Fruit fly (Drosophila melanogaster) whole organism, embryonic: ENCODE measurements around the gene mRpL14.

Experiments
- Aef1 ChIP-seq: fragments of 200-800 bp; sonication (Bioruptor generic); IDR thresholded peaks from 3 replicates; pipeline ENCODE4 v1.3.6; 2022; ENCODE audit warnings: missing biosample characterization, missing genetic modification characterization
- Atf-2 ChIP-seq: fragments of 200-800 bp; sonication (Bioruptor generic); optimal IDR thresholded peaks from 2 replicates; lab custom pipeline; 2016; ENCODE audit warnings: missing biosample characterization, missing genetic modification characterization
- CG10654 ChIP-seq: fragments of 200-800 bp; sonication (Bioruptor generic); optimal IDR thresholded peaks from 2 replicates; lab custom pipeline; 2016; ENCODE audit warnings: missing biosample characterization, missing genetic modification characterization
- CG12071 ChIP-seq: fragments of 200-800 bp; sonication (Bioruptor generic); optimal IDR thresholded peaks from 3 replicates; lab custom pipeline; 2018; ENCODE audit warnings: missing biosample characterization, mild to moderate bottlenecking, missing genetic modification characterization
- CG12299 ChIP-seq: fragments of 200-800 bp; sonication (Bioruptor generic); optimal IDR thresholded peaks from 2 replicates; lab custom pipeline; 2018; ENCODE audit warnings: missing biosample characterization, mild to moderate bottlenecking, missing genetic modification characterization
- CG13287 ChIP-seq: fragments of 200-800 bp; sonication (Bioruptor generic); IDR thresholded peaks from 2 replicates; pipeline ENCODE4 v1.3.6; 2022; ENCODE audit warnings: missing biosample characterization, missing genetic modification characterization; ENCODE audit not compliant: partially characterized antibody
- CG14860 ChIP-seq: fragments of 200-800 bp; sonication (Bioruptor generic); IDR thresholded peaks from 3 replicates; pipeline ENCODE4 v1.3.6; 2022; ENCODE audit warnings: missing biosample characterization, missing genetic modification characterization; ENCODE audit not compliant: partially characterized antibody
- CG14965 ChIP-seq: fragments of 200-800 bp; sonication (Bioruptor generic); optimal IDR thresholded peaks from 2 replicates; lab custom pipeline; 2016; ENCODE audit warnings: missing biosample characterization, missing genetic modification characterization, borderline replicate concordance
- CG15479 ChIP-seq: fragments of 200-800 bp; sonication (Bioruptor generic); optimal IDR thresholded peaks from 3 replicates; lab custom pipeline; 2019; ENCODE audit warnings: missing biosample characterization, mild to moderate bottlenecking, missing genetic modification characterization, moderate library complexity
- CG15601 ChIP-seq: fragments of 200-800 bp; sonication (Bioruptor generic); optimal IDR thresholded peaks from 3 replicates; lab custom pipeline; 2019; ENCODE audit warnings: missing biosample characterization, mild to moderate bottlenecking, missing genetic modification characterization, moderate library complexity
- CG17359 ChIP-seq: fragments of 200-800 bp; sonication (Bioruptor generic); optimal IDR thresholded peaks from 3 replicates; lab custom pipeline; 2018; ENCODE audit warnings: missing biosample characterization, mild to moderate bottlenecking, missing genetic modification characterization, moderate library complexity
- CG17912 ChIP-seq: fragments of 200-800 bp; sonication (Bioruptor generic); optimal IDR thresholded peaks from 2 replicates; lab custom pipeline; 2018; ENCODE audit warnings: missing biosample characterization, mild to moderate bottlenecking, missing genetic modification characterization
- CG3163 ChIP-seq: fragments of 200-800 bp; sonication (Bioruptor generic); optimal IDR thresholded peaks from 3 replicates; lab custom pipeline; 2016; ENCODE audit warnings: missing biosample characterization, missing genetic modification characterization
- CG34422 ChIP-seq: fragments of 200-800 bp; sonication (Bioruptor generic); IDR thresholded peaks from 3 replicates; pipeline ENCODE4 v1.3.6; 2022; ENCODE audit warnings: missing biosample characterization, missing genetic modification characterization
- CG3726 ChIP-seq: fragments of 200-800 bp; sonication (Bioruptor generic); IDR thresholded peaks from 3 replicates; pipeline ENCODE4, ENCODE4 v1.3.6; 2022; ENCODE audit warnings: missing biosample characterization, missing genetic modification characterization
- CG42726 ChIP-seq: fragments of 200-800 bp; sonication (Bioruptor generic); IDR thresholded peaks from 2 replicates; pipeline ENCODE4 v1.3.6; 2022; ENCODE audit warnings: missing biosample characterization, missing genetic modification characterization; ENCODE audit not compliant: partially characterized antibody
- CG6272 ChIP-seq: fragments of 200-800 bp; sonication (Bioruptor generic); IDR thresholded peaks from 2 replicates; pipeline ENCODE4 v1.3.6; 2022; ENCODE audit warnings: missing biosample characterization, missing genetic modification characterization
- CG6854 ChIP-seq: fragments of 200-800 bp; sonication (Bioruptor generic); optimal IDR thresholded peaks from 3 replicates; lab custom pipeline; 2017; ENCODE audit warnings: missing biosample characterization, mild to moderate bottlenecking, missing genetic modification characterization
- CG7271 ChIP-seq: fragments of 200-800 bp; sonication (Bioruptor generic); optimal IDR thresholded peaks from 2 replicates; lab custom pipeline; 2018; ENCODE audit warnings: missing biosample characterization, mild to moderate bottlenecking, missing genetic modification characterization, moderate library complexity
- CG7839 ChIP-seq: fragments of 200-800 bp; sonication (Bioruptor generic); optimal IDR thresholded peaks from 3 replicates; lab custom pipeline; 2018; ENCODE audit warnings: missing biosample characterization, mild to moderate bottlenecking, missing genetic modification characterization, moderate library complexity
- CTCF ChIP-seq: fragments of 200-800 bp; sonication (Bioruptor generic); optimal IDR thresholded peaks from 2 replicates; lab custom pipeline; 2017; ENCODE audit warnings: missing biosample characterization, mild to moderate bottlenecking, missing genetic modification characterization, moderate library complexity
- Eip74EF ChIP-seq, 2 experiments: fragments of 200-800 bp in 1 of 2; fragments of >200 bp in 1 of 2; sonication (Bioruptor generic) in 1 of 2; optimal IDR thresholded peaks; 2 replicates each; lab custom pipeline; 2017 to 2019; ENCODE audit warnings: missing biosample characterization in 2 of 2, missing genetic modification characterization in 2 of 2, mild to moderate bottlenecking in 1 of 2, moderate library complexity in 1 of 2
- Max ChIP-seq: fragments of 200-800 bp; sonication (Bioruptor generic); optimal IDR thresholded peaks from 2 replicates; lab custom pipeline; 2016; ENCODE audit warnings: missing biosample characterization, mild to moderate bottlenecking, missing genetic modification characterization
- Pdp1 ChIP-seq, 2 experiments: fragments of 200-800 bp; sonication (Bioruptor generic); optimal IDR thresholded peaks; 3 replicates each; lab custom pipeline; 2016; ENCODE audit warnings: missing biosample characterization in 2 of 2, missing genetic modification characterization in 2 of 2, mild to moderate bottlenecking in 1 of 2, moderate library complexity in 1 of 2
- Vsx1 ChIP-seq: fragments of 200-800 bp; sonication (Bioruptor generic); optimal IDR thresholded peaks from 2 replicates; lab custom pipeline; 2017; ENCODE audit warnings: missing biosample characterization, mild to moderate bottlenecking, missing genetic modification characterization, missing genetic modification reagents
- cg ChIP-seq: fragments of 200-800 bp; sonication (Bioruptor generic); optimal IDR thresholded peaks from 3 replicates; lab custom pipeline; 2019; ENCODE audit warnings: missing biosample characterization, mild to moderate bottlenecking, missing genetic modification characterization, moderate library complexity
- croc ChIP-seq: fragments of 200-800 bp; sonication (Bioruptor generic); conservative IDR thresholded peaks from 3 replicates; pipeline ENCODE4 v1.3.6; 2022; ENCODE audit warnings: missing biosample characterization, missing genetic modification characterization
- da ChIP-seq: fragments of 200-800 bp; sonication (Bioruptor generic); optimal IDR thresholded peaks from 2 replicates; lab custom pipeline; 2016; ENCODE audit warnings: missing biosample characterization, missing genetic modification characterization
- dan ChIP-seq: fragments of 200-800 bp; sonication (Bioruptor generic); IDR thresholded peaks from 2 replicates; pipeline ENCODE4 v1.3.6; 2022; ENCODE audit warnings: missing biosample characterization, missing genetic modification characterization
- dmrt11E ChIP-seq: fragments of 200-800 bp; sonication (Bioruptor generic); optimal IDR thresholded peaks from 3 replicates; lab custom pipeline; 2018; ENCODE audit warnings: missing biosample characterization, mild to moderate bottlenecking, missing genetic modification characterization, moderate library complexity
- dmrt99B ChIP-seq: fragments of 200-800 bp; sonication (Bioruptor generic); optimal IDR thresholded peaks from 2 replicates; lab custom pipeline; 2018; ENCODE audit warnings: missing biosample characterization, mild to moderate bottlenecking, missing genetic modification characterization, moderate library complexity
- fu2 ChIP-seq: fragments of 200-800 bp; sonication (Bioruptor generic); optimal IDR thresholded peaks from 2 replicates; lab custom pipeline; 2016; ENCODE audit warnings: missing biosample characterization, missing genetic modification characterization
- gce ChIP-seq: fragments of 200-800 bp; sonication (Bioruptor generic); IDR thresholded peaks from 3 replicates; pipeline ENCODE4 v1.3.6; 2022; ENCODE audit warnings: missing biosample characterization, missing genetic modification characterization
- gsb-n ChIP-seq: fragments of 200-800 bp; sonication (Bioruptor generic); optimal IDR thresholded peaks from 3 replicates; lab custom pipeline; 2018; ENCODE audit warnings: missing biosample characterization, mild to moderate bottlenecking, missing genetic modification characterization
- insv ChIP-seq, 2 experiments: fragments of 200-800 bp; sonication (Bioruptor generic); optimal IDR thresholded peaks; 3 replicates each; lab custom pipeline; 2016 to 2018; ENCODE audit warnings: missing biosample characterization in 2 of 2, missing genetic modification characterization in 2 of 2
- kay ChIP-seq: fragments of 200-800 bp; sonication (Bioruptor generic); optimal IDR thresholded peaks from 2 replicates; lab custom pipeline; 2016; ENCODE audit warnings: missing biosample characterization, missing genetic modification characterization
- lab ChIP-seq: fragments of 200-800 bp; sonication (Bioruptor generic); optimal IDR thresholded peaks from 3 replicates; lab custom pipeline; 2017; ENCODE audit warnings: missing biosample characterization, missing genetic modification characterization, mild to moderate bottlenecking, moderate library complexity, missing genetic modification reagents
- nom ChIP-seq: fragments of 200-800 bp; sonication (Bioruptor generic); optimal IDR thresholded peaks from 2 replicates; lab custom pipeline; 2017; ENCODE audit warnings: missing biosample characterization, missing genetic modification characterization, mild to moderate bottlenecking, moderate library complexity, missing genetic modification reagents
- oc ChIP-seq: fragments of 200-800 bp; sonication (Bioruptor generic); optimal IDR thresholded peaks from 2 replicates; lab custom pipeline; 2018; ENCODE audit warnings: missing biosample characterization, mild to moderate bottlenecking, missing genetic modification characterization, moderate library complexity
- pnt ChIP-seq: fragments of 200-800 bp; sonication (Bioruptor generic); optimal IDR thresholded peaks from 3 replicates; lab custom pipeline; 2016; ENCODE audit warnings: missing biosample characterization, missing genetic modification characterization
- run ChIP-seq: fragments of 200-800 bp; sonication (Bioruptor generic); optimal IDR thresholded peaks from 3 replicates; lab custom pipeline; 2018; ENCODE audit warnings: missing biosample characterization, mild to moderate bottlenecking, missing genetic modification characterization
- slou ChIP-seq: fragments of 200-800 bp; sonication (Bioruptor generic); optimal IDR thresholded peaks from 3 replicates; lab custom pipeline; 2016; ENCODE audit warnings: missing biosample characterization, missing genetic modification characterization
- so ChIP-seq: fragments of 200-800 bp; sonication (Bioruptor generic); IDR thresholded peaks from 3 replicates; pipeline ENCODE4 v1.3.6; 2022; ENCODE audit warnings: missing biosample characterization, missing genetic modification characterization
- tio ChIP-seq: fragments of 200-800 bp; sonication (Bioruptor generic); optimal IDR thresholded peaks from 2 replicates; lab custom pipeline; 2017; ENCODE audit warnings: missing biosample characterization, missing genetic modification characterization, inconsistent platforms
- trh ChIP-seq: fragments of 200-800 bp; sonication (Bioruptor generic); optimal IDR thresholded peaks from 2 replicates; lab custom pipeline; 2016; ENCODE audit warnings: missing biosample characterization, missing genetic modification characterization
- wor ChIP-seq: fragments of 200-800 bp; sonication (Bioruptor generic); IDR thresholded peaks from 2 replicates; pipeline ENCODE4 v1.3.6; 2022; ENCODE audit warnings: missing biosample characterization, missing genetic modification characterization
- zen ChIP-seq: fragments of 200-800 bp; sonication (Bioruptor generic); optimal IDR thresholded peaks from 3 replicates; lab custom pipeline; 2018; ENCODE audit warnings: missing biosample characterization, mild to moderate bottlenecking, missing genetic modification characterization, moderate library complexity
- zen2 ChIP-seq: fragments of 200-800 bp; sonication (Bioruptor generic); IDR thresholded peaks from 3 replicates; pipeline ENCODE4 v1.3.6; 2022; ENCODE audit warnings: missing biosample characterization, missing genetic modification characterization; ENCODE audit not compliant: partially characterized antibody

The mRpL14 gene

DNA sequence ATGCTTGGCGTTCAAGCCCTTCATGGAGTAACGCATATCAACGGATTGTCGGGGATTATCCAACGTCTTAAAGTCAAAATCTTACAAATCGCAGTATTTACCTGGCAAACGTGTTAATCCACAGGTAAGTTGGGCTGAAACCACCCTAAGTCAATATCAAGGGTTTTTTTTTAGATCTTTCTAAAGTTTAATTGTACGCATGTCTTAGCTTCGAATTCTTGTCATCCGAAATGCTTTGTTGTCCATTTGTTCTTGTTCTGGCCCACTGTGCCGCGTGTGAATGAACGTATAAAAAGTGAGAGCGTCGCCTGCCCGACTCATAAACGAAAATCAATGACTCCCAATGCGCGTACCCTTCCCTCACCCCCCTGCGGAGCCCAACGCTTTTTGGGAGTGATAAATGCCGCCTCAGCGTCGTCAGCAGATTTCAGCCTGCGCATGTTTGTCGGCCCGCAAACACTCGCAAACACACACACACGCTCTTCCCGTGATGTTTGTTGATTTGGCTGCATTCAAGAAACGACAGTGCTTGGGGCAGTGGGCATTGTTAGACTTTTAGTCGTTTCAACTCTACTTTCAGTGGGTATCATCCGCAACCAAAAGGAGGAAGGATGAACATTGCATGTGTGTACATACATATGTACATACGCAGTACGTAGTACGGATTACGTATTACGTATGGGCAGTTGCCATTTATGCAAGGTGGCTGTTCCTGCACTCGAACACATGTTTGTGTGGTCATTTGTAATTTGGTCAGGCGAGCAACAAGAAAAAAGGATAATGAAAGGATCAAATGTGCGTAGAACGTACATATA lies 48.0 kb downstream of the mRpL14 start (continued):
- TF ChIP-seq CG3163 (GFP tag; lab: Kevin White, UChicago), result peak; percentile 91
- peak; percentile 77 for TF ChIP-seq slou (GFP tag; lab: Kevin White, UChicago)
- peak; percentile 67 for TF ChIP-seq Aef1
- TF ChIP-seq dan (GFP tag; lab: Robert Waterston, UW), result peak; percentile 50; the same call in 1 of the 2 replicates
- TF ChIP-seq Max (GFP tag; lab: Kevin White, UChicago), result peak; percentile 92
- TF ChIP-seq zen, result peak; percentile 86
- no peak for TF ChIP-seq zen2 (GFP tag; lab: Robert Waterston, UW)
- peak; percentile 89 for TF ChIP-seq da (GFP tag; lab: Kevin White, UChicago)
- peak; percentile 92 for TF ChIP-seq CG15601
- peak; percentile 21 for TF ChIP-seq CG17912 (GFP tag; lab: Kevin White, UChicago)
- TF ChIP-seq CG15479 (GFP tag; lab: Kevin White, UChicago), result no peak
- no peak; the same call in 2 of the 3 replicates for TF ChIP-seq CG3726 (GFP tag; lab: Robert Waterston, UW)
- peak; percentile 88 for TF ChIP-seq kay (GFP tag; lab: Kevin White, UChicago)
- peak; percentile 82 for TF ChIP-seq wor (GFP tag; lab: Robert Waterston, UW)
- TF ChIP-seq tio (GFP tag; lab: Kevin White, UChicago), result peak; percentile 96
- peak; percentile 97 for TF ChIP-seq Atf-2 (GFP tag; lab: Kevin White, UChicago)
- TF ChIP-seq so (GFP tag; lab: Robert Waterston, UW), result peak; percentile 72; the same call in 2 of the 3 replicates
- peak; percentile 82 for TF ChIP-seq CG12071 (GFP tag; lab: Kevin White, UChicago)
- peak; percentile 78 for TF ChIP-seq Vsx1 (GFP tag; lab: Kevin White, UChicago)
- TF ChIP-seq lab (GFP tag; lab: Kevin White, UChicago), result peak; percentile 93
- peak; percentile 87 to 96 for TF ChIP-seq Pdp1 (GFP tag; optimal IDR thresholded peaks at IDR 0.05; lab: Kevin White, UChicago)
- peak; percentile 93 for TF ChIP-seq fu2
- TF ChIP-seq gsb-n, result peak; percentile 88
- peak; percentile 41 for TF ChIP-seq cg (GFP tag; lab: Kevin White, UChicago)
- peak; percentile 84 for TF ChIP-seq croc (GFP tag; lab: Robert Waterston, UW)
- TF ChIP-seq CG17359 (tag; lab: Kevin White, UChicago), result peak; percentile 87
- peak; percentile 91 for TF ChIP-seq CG6854
- peak; percentile 46; the same call in 1 of the 3 replicates for TF ChIP-seq gce
- peak; percentile 92 for TF ChIP-seq pnt
- peak; percentile 95 for TF ChIP-seq dmrt11E (tag; lab: Kevin White, UChicago)
- peak; percentile 88 for TF ChIP-seq CG10654
- TF ChIP-seq Eip74EF (GFP tag; optimal IDR thresholded peaks at IDR 0.05; lab: Kevin White, UChicago), result peak in 1 of 2 experiments; percentile 94
- peak; percentile 79 for TF ChIP-seq CG12299 (tag; lab: Kevin White, UChicago)
- TF ChIP-seq oc (tag; lab: Kevin White, UChicago), result peak; percentile 84
- peak; percentile 96 for TF ChIP-seq dmrt99B (tag; lab: Kevin White, UChicago)
- TF ChIP-seq CG42726 (GFP tag; lab: Robert Waterston, UW), result no peak
- peak; percentile 95 for TF ChIP-seq CG7839 (tag; lab: Kevin White, UChicago)
- peak; percentile 91 for TF ChIP-seq run (tag; lab: Kevin White, UChicago)
- TF ChIP-seq CG14965 (GFP tag; lab: Kevin White, UChicago), result peak; percentile 72
- TF ChIP-seq CG34422 (GFP tag; lab: Robert Waterston, UW), result no peak
- peak; percentile 62 for TF ChIP-seq trh
- TF ChIP-seq CTCF (GFP tag; lab: Kevin White, UChicago), result peak; percentile 65
- no peak for TF ChIP-seq CG6272 (GFP tag; lab: Robert Waterston, UW)
- TF ChIP-seq CG7271 (tag; lab: Kevin White, UChicago), result no peak
- no peak for TF ChIP-seq CG13287 (GFP tag; lab: Robert Waterston, UW)
- peak; percentile 41 to 65 for TF ChIP-seq insv (GFP tag; optimal IDR thresholded peaks at IDR 0.05; lab: Kevin White, UChicago)
- TF ChIP-seq nom (GFP tag; lab: Kevin White, UChicago), result peak; percentile 82
- TF ChIP-seq CG14860 (GFP tag; lab: Robert Waterston, UW), result no peak
